Fruit fly (Drosophila melanogaster): ENCODE data around the gene drd.

drd gene

DNA sequence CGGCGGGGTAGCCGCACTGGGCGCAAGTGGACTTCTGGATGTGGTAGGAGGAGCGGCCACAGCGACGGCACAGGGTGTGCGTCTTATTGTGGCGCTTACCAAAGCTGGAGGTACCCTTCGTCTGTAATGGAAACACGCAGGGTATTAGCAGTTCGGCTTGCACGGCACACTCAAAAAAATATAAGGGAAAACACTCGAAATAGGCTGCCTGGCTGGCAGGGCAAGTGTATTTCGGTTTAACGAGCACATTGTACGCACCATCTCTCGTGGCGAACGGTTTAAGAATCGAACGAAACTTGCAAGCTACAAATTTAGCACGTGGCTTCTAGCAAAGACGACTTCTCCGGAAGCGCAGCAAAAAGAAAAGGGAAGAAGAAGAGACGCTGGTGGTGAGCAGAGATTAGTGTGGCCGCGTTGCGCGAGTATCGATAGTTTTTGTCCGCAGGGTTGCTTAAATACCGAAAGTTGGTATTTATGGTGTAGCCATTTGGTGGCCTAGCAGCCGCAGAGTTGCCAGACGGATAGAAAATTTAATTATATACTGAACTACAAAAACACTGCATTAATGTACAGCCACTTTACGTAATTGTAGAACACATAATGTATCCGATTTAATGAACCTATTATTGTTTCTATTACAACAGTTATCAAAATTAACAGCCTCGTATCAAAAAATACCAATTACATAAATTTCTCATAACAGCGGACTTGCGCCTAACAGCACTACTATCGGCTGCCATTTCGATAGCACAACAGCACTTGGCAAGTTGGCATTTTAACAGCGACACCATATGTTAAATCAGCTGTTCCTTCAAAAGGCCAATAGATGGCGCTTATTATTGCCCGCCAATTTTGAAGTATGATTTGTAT is 13.7 kb downstream of the drd start, which contains the start of gene RpL37-1 (continued):
- TF ChIP-seq chinmo (GFP tag; IDR thresholded peaks at IDR 0.05; ENCODE audit: partially characterized antibody) = 0 out of 4 replicates have a peak, but pooled peaks have one; percentile 56
- no peak for TF ChIP-seq CG6683 (GFP tag; optimal IDR thresholded peaks at IDR 0.05)
- no peak for TF ChIP-seq CG1529 (GFP tag; optimal IDR thresholded peaks at IDR 0.05)
- TF ChIP-seq Nf-YC (tag; optimal IDR thresholded peaks at IDR 0.05) = peak; percentile 32
- TF ChIP-seq CG18011 (GFP tag; optimal IDR thresholded peaks at IDR 0.05) = peak; percentile 63
- no peak; the same call in 2 of the 3 replicates for TF ChIP-seq croc (GFP tag; conservative IDR thresholded peaks at IDR 0.05)
- TF ChIP-seq CG11696 (GFP tag; IDR thresholded peaks at IDR 0.05) = 0 out of 2 replicates have a peak, but pooled peaks have one; percentile 28
- no peak for TF ChIP-seq Spps (tag; optimal IDR thresholded peaks at IDR 0.05)
- TF ChIP-seq HLH4C (GFP tag; IDR thresholded peaks at IDR 0.05; ENCODE audit: partially characterized antibody) = peak; percentile 61; the same call in 1 of the 3 replicates
- peak; percentile 72 for TF ChIP-seq CG9609 (GFP tag; optimal IDR thresholded peaks at IDR 0.05)
- TF ChIP-seq HLHmδ (GFP tag; optimal IDR thresholded peaks at IDR 0.05) = peak; percentile 73
- TF ChIP-seq ash1 (GFP tag; optimal IDR thresholded peaks at IDR 0.05) = peak; percentile 42
- no peak for TF ChIP-seq sd (tag; optimal IDR thresholded peaks at IDR 0.05)
- TF ChIP-seq twi (tag; optimal IDR thresholded peaks at IDR 0.05) = peak; percentile 33
- TF ChIP-seq Bgb (GFP tag; IDR thresholded peaks at IDR 0.05; ENCODE audit: partially characterized antibody) = peak; percentile 72
- peak; percentile 65 for TF ChIP-seq mam (GFP tag; optimal IDR thresholded peaks at IDR 0.05)
- TF ChIP-seq Taf1 (GFP tag; IDR thresholded peaks at IDR 0.05) = 0 out of 2 replicates have a peak, but pooled peaks have one; percentile 11
- TF ChIP-seq zen (tag; optimal IDR thresholded peaks at IDR 0.05) = peak; percentile 19
- TF ChIP-seq pum (GFP tag; optimal IDR thresholded peaks at IDR 0.05) = peak; percentile 52
- TF ChIP-seq Kr (GFP tag; optimal IDR thresholded peaks at IDR 0.05) = peak; percentile 4
- peak; percentile 51 for TF ChIP-seq CoRest (tag; optimal IDR thresholded peaks at IDR 0.05)
- TF ChIP-seq Hmr (GFP tag; optimal IDR thresholded peaks at IDR 0.05) = peak; percentile 91
- peak; percentile 49 for TF ChIP-seq CG10274 (GFP tag; optimal IDR thresholded peaks at IDR 0.05)
- TF ChIP-seq run (tag; optimal IDR thresholded peaks at IDR 0.05) = no peak

DNA sequence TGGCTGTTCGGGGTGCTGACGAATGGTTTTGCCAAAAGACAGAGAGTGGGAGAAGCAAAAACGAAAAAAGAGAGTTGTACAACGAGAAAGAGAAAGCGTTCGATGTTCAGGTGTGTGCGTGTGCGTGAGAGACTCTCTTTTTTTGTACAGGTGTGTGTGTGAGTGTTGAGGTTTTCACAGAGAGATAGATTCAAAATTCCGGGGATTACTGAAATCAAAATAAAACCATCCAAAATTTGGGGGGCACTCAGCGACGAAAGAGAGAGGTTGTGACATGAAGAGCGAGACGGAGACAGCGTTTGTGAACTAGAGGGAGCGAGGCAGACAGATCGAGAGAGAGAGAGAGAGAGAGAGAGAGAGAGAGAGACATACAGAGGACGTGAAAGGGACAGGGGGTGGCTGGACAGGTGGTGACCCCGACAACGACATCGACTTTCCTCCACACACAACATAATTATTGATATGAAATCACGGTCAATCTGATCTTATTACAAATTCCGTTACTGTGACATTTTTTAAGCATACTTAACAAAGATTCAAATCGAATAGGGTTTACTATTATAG is 17.8 kb downstream of the drd start:
- TF ChIP-seq CG5953 (GFP tag; IDR thresholded peaks at IDR 0.05) = no peak
- no peak for TF ChIP-seq CG3281 (GFP tag; optimal IDR thresholded peaks at IDR 0.05)
- no peak for TF ChIP-seq CG10147 (GFP tag; optimal IDR thresholded peaks at IDR 0.05)
- no peak for TF ChIP-seq Abd-B (GFP tag; optimal IDR thresholded peaks at IDR 0.05)
- TF ChIP-seq ro (GFP tag; IDR thresholded peaks at IDR 0.05) = no peak
- TF ChIP-seq ash1 (GFP tag; optimal IDR thresholded peaks at IDR 0.05) = no peak
- TF ChIP-seq Rfx (GFP tag; IDR thresholded peaks at IDR 0.05) = no peak
- TF ChIP-seq kni (GFP tag; optimal IDR thresholded peaks at IDR 0.05) = no peak
- TF ChIP-seq hb (GFP tag; IDR thresholded peaks at IDR 0.05; ENCODE audit: partially characterized antibody) = no peak
- no peak for TF ChIP-seq inv (GFP tag; IDR thresholded peaks at IDR 0.05; ENCODE audit: partially characterized antibody)
- no peak for TF ChIP-seq Oli (tag; optimal IDR thresholded peaks at IDR 0.05)
- TF ChIP-seq CkIIα-i1 (GFP tag; IDR thresholded peaks at IDR 0.05) = no peak
- TF ChIP-seq CG8290 (GFP tag; optimal IDR thresholded peaks at IDR 0.05) = peak; percentile 66
- TF ChIP-seq CG8290 (tag; optimal IDR thresholded peaks at IDR 0.05) = peak in 1 of 2 experiments; percentile 39
- peak; percentile 58 for TF ChIP-seq cg (GFP tag; optimal IDR thresholded peaks at IDR 0.05)
- no peak for TF ChIP-seq ham (GFP tag; IDR thresholded peaks at IDR 0.05)
- TF ChIP-seq insv (GFP tag; optimal IDR thresholded peaks at IDR 0.05) = no peak
- TF ChIP-seq CG4328 (GFP tag; optimal IDR thresholded peaks at IDR 0.05) = no peak
- TF ChIP-seq CG6689 (GFP tag; IDR thresholded peaks at IDR 0.05) = no peak
- no peak for TF ChIP-seq CG11456 (GFP tag; IDR thresholded peaks at IDR 0.05)
- TF ChIP-seq Meics (GFP tag; optimal IDR thresholded peaks at IDR 0.05) = no peak
- peak; percentile 68 for TF ChIP-seq CG1832 (GFP tag; optimal IDR thresholded peaks at IDR 0.05)
- no peak for TF ChIP-seq Sox100B (GFP tag; optimal IDR thresholded peaks at IDR 0.05)
- no peak for TF ChIP-seq dati (GFP tag; IDR thresholded peaks at IDR 0.05)
- no peak for TF ChIP-seq CG32767 (GFP tag; IDR thresholded peaks at IDR 0.05)
